Worm (Caenorhabditis elegans) whole organism, late embryonic: ENCODE measurements around the gene Y69E1A.5.

Experiments used
- ama-1 ChIP-seq: fragments of 150-350 bp; optimal IDR thresholded peaks from 2 replicates; lab custom pipeline; 2014
- hlh-15 ChIP-seq: sonication (generic microtip); optimal IDR thresholded peaks from 2 replicates; lab custom pipeline; 2016; ENCODE audit warnings: missing genetic modification characterization, missing compliant biosample characterization
- hlh-6 ChIP-seq: sonication (generic microtip); optimal IDR thresholded peaks from 2 replicates; lab custom pipeline; 2016; ENCODE audit warnings: missing genotype, missing genetic modification characterization, missing compliant biosample characterization
- nfya-1 ChIP-seq: sonication (generic microtip); optimal IDR thresholded peaks from 2 replicates; lab custom pipeline; 2017; ENCODE audit warnings: missing genetic modification characterization, mild to moderate bottlenecking, missing compliant biosample characterization, antibody characterized with exemption, moderate library complexity
- rnt-1 ChIP-seq: sonication (generic microtip); optimal IDR thresholded peaks from 2 replicates; lab custom pipeline; 2016; ENCODE audit warnings: missing genetic modification characterization, missing compliant biosample characterization

- TF ChIP-seq nfya-1 (tag; lab: Kevin White, UChicago) = no peak
- no peak for TF ChIP-seq hlh-15 (tag; lab: Kevin White, UChicago)
- TF ChIP-seq rnt-1 (tag; lab: Kevin White, UChicago) = no peak
- TF ChIP-seq ama-1 (lab: Kevin White, UChicago) = no peak
- TF ChIP-seq hlh-6 (tag; lab: Kevin White, UChicago) = no peak
These were observed 48.9 kb upstream of the Y69E1A.5 start for ce11 chrIV:11006383-11006782.
